Fruit fly (Drosophila melanogaster): ENCODE data around the gene cona.
A peak's percentile ranks its signal among the peaks of the same experiment; 100 is the strongest.

The cona gene

dm6 chr3R:18402549-18403429, 17.2 kb downstream of the cona start, which contains the start of the genes Wdr37 and koko (continued):
- peak; percentile 69 for TF ChIP-seq pnt (GFP tag; optimal IDR thresholded peaks at IDR 0.05)
- TF ChIP-seq so (GFP tag; IDR thresholded peaks at IDR 0.05), result peak; percentile 90
- TF ChIP-seq crc (GFP tag; optimal IDR thresholded peaks at IDR 0.05), result peak; percentile 74
- TF ChIP-seq CG17186 (GFP tag; optimal IDR thresholded peaks at IDR 0.05), result peak; percentile 78
- TF ChIP-seq CG1603 (tag; optimal IDR thresholded peaks at IDR 0.05), result peak; percentile 70
- peak; percentile 94 for TF ChIP-seq Poxn (GFP tag; IDR thresholded peaks at IDR 0.05)
- peak; percentile 99 for TF ChIP-seq nmo (GFP tag; optimal IDR thresholded peaks at IDR 0.05)
- peak; percentile 98 for TF ChIP-seq al (GFP tag; IDR thresholded peaks at IDR 0.05)
- TF ChIP-seq onecut (GFP tag; IDR thresholded peaks at IDR 0.05), result peak; percentile 89
- peak; percentile 61 for TF ChIP-seq HLH54F (GFP tag; optimal IDR thresholded peaks at IDR 0.05)
- peak; percentile 97 for TF ChIP-seq grau (tag; optimal IDR thresholded peaks at IDR 0.05)
- TF ChIP-seq CG4854 (GFP tag; optimal IDR thresholded peaks at IDR 0.05), result peak; percentile 66
- TF ChIP-seq mirr (GFP tag; optimal IDR thresholded peaks at IDR 0.05), result peak; percentile 36
- TF ChIP-seq shn (GFP tag; optimal IDR thresholded peaks at IDR 0.05), result peak; percentile 63
- TF ChIP-seq lola (GFP tag; optimal IDR thresholded peaks at IDR 0.05), result peak in 1 of 3 experiments; percentile 98
- TF ChIP-seq pita (GFP tag; optimal IDR thresholded peaks at IDR 0.05), result no peak
- peak; percentile 49 for TF ChIP-seq Dp (GFP tag; optimal IDR thresholded peaks at IDR 0.05)
- TF ChIP-seq CG4360 (GFP tag; IDR thresholded peaks at IDR 0.05), result peak; percentile 60; the same call in 1 of the 2 replicates
- no peak for TF ChIP-seq hb (GFP tag; IDR thresholded peaks at IDR 0.05; ENCODE audit: partially characterized antibody)
- peak; percentile 83 for TF ChIP-seq scrt (GFP tag; optimal IDR thresholded peaks at IDR 0.05)
- peak; percentile 98 for TF ChIP-seq CG3847 (GFP tag; IDR thresholded peaks at IDR 0.05)
- peak; percentile 26 for TF ChIP-seq disco-r (GFP tag; optimal IDR thresholded peaks at IDR 0.05)
- TF ChIP-seq CG30403 (GFP tag; optimal IDR thresholded peaks at IDR 0.05), result peak; percentile 98
- TF ChIP-seq CG2678 (tag; optimal IDR thresholded peaks at IDR 0.05), result peak; percentile 98
- TF ChIP-seq CG11085 (GFP tag; IDR thresholded peaks at IDR 0.05), result peak; percentile 98
- peak; percentile 93 for TF ChIP-seq NFAT (GFP tag; IDR thresholded peaks at IDR 0.05)
- peak; percentile 97 for TF ChIP-seq Chrac-16 (GFP tag; optimal IDR thresholded peaks at IDR 0.05)
- TF ChIP-seq Xbp1 (GFP tag; optimal IDR thresholded peaks at IDR 0.05), result peak; percentile 97
- TF ChIP-seq dm (GFP tag; optimal IDR thresholded peaks at IDR 0.05), result peak; percentile 53
- TF ChIP-seq sima (GFP tag; optimal IDR thresholded peaks at IDR 0.05), result peak; percentile 0
- TF ChIP-seq CG2202 (tag; optimal IDR thresholded peaks at IDR 0.05), result peak; percentile 91
- TF ChIP-seq p53 (GFP tag; optimal IDR thresholded peaks at IDR 0.05), result peak; percentile 46
- peak; percentile 95 for TF ChIP-seq fd3F (GFP tag; optimal IDR thresholded peaks at IDR 0.05)
- TF ChIP-seq CG31441 (GFP tag; IDR thresholded peaks at IDR 0.05), result peak; percentile 99
- TF ChIP-seq jumu (GFP tag; optimal IDR thresholded peaks at IDR 0.05), result peak; percentile 55
- peak; percentile 98 for TF ChIP-seq Atf6 (GFP tag; IDR thresholded peaks at IDR 0.05)
- peak; percentile 94 for TF ChIP-seq CG2120 (GFP tag; optimal IDR thresholded peaks at IDR 0.05)
- peak; percentile 84 for TF ChIP-seq Adf1 (GFP tag; IDR thresholded peaks at IDR 0.05)
- peak; percentile 79 for TF ChIP-seq CG30431 (GFP tag; optimal IDR thresholded peaks at IDR 0.05)
- TF ChIP-seq aop (GFP tag; IDR thresholded peaks at IDR 0.05), result peak; percentile 72; the same call in 1 of the 2 replicates
- TF ChIP-seq CG3726 (GFP tag; IDR thresholded peaks at IDR 0.05), result peak; percentile 97
- TF ChIP-seq CG11723 (GFP tag; optimal IDR thresholded peaks at IDR 0.05), result peak; percentile 86
- TF ChIP-seq trh (GFP tag; optimal IDR thresholded peaks at IDR 0.05), result peak; percentile 93
- TF ChIP-seq HmgZ (tag; optimal IDR thresholded peaks at IDR 0.05), result peak; percentile 96
- TF ChIP-seq CG10321 (GFP tag; IDR thresholded peaks at IDR 0.05), result peak; percentile 84
- TF ChIP-seq CG13424 (tag; optimal IDR thresholded peaks at IDR 0.05), result peak; percentile 98
- peak; percentile 78 to 96 for TF ChIP-seq dpn (GFP tag; optimal IDR thresholded peaks at IDR 0.05)
- TF ChIP-seq CG14050 (GFP tag; IDR thresholded peaks at IDR 0.05), result peak; percentile 95
- TF ChIP-seq CG2129 (GFP tag; IDR thresholded peaks at IDR 0.05; ENCODE audit: partially characterized antibody), result no peak
